Fruit fly (Drosophila melanogaster) whole organism, wandering third instar larva: ENCODE data around the gene Pino.

Source experiments
- HLH106 ChIP-seq: fragments of 200-800 bp; optimal IDR thresholded peaks from 3 replicates; lab custom pipeline; 2019; ENCODE audit warnings: missing biosample characterization, mild to moderate bottlenecking, missing genetic modification characterization, moderate library complexity
- Hr78 ChIP-seq: fragments of >200 bp; optimal IDR thresholded peaks from 2 replicates; lab custom pipeline; 2017; ENCODE audit warnings: missing biosample characterization, missing genetic modification characterization
- OdsH ChIP-seq: fragments of 200-800 bp; sonication (Bioruptor generic); optimal IDR thresholded peaks from 2 replicates; lab custom pipeline; 2016; ENCODE audit warnings: missing biosample characterization, mild to moderate bottlenecking, missing genetic modification characterization
- Rel ChIP-seq, 2 experiments: fragments of 200-800 bp; sonication (Bioruptor generic) in 1 of 2; optimal IDR thresholded peaks; 2 replicates in 1 of 2; 3 replicates in 1 of 2; lab custom pipeline; 2016 to 2019; ENCODE audit warnings: mild to moderate bottlenecking in 2 of 2, missing biosample characterization in 2 of 2, missing genetic modification characterization in 2 of 2, moderate library complexity in 1 of 2
- br ChIP-seq: fragments of 200-800 bp; sonication (Bioruptor generic); optimal IDR thresholded peaks from 2 replicates; lab custom pipeline; 2016; ENCODE audit warnings: missing biosample characterization, missing genetic modification characterization
- foxo ChIP-seq, 2 experiments: fragments of 200-800 bp; sonication (Bioruptor generic); optimal IDR thresholded peaks; 2 replicates in 1 of 2; 3 replicates in 1 of 2; lab custom pipeline; 2016 to 2017; ENCODE audit warnings: missing biosample characterization in 2 of 2, missing genetic modification characterization in 2 of 2
- h ChIP-seq: fragments of 200-800 bp; sonication (Bioruptor generic); optimal IDR thresholded peaks from 3 replicates; lab custom pipeline; 2016; ENCODE audit warnings: missing biosample characterization, mild to moderate bottlenecking, missing genetic modification characterization

DNA sequence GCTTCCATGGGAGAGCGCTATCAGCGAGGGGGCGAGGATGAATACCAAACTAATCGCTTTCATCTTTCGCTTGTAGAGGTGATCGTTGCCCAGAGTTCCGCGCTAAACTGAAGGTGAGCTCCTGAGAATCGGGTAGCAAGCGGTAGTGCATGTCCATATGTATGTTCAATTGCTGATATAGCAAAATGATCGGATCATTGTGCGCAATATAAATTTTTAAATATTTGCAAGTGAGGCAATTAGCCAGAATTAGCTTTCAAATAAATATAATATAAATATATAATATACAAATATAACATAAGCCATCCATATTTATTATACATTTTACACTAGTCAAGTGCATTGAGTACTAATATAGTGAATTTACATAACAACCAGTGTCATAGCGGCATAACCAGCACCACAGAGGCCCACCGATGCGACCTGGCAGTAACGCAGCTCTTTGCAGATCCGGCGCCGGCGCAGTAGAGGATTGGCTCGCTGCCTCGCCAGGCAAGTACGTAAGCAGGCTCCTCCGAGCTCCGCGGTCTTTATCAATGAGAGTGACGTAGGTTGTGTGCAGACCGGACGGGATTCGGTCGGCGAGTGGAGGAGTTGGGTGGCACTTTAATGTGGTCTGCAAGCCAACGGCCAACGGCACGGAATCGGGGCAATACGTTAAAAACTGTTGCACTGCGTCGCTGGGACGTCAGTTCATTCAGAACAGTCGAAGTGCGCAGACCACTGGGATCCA lies 5.4 kb upstream of the Pino start, which contains the start of the genes Iris and CG4577:
- TF ChIP-seq Hr78 (GFP tag; lab: Kevin White, UChicago) (no peak), br (GFP tag; lab: Kevin White, UChicago) (no peak), HLH106 (tag; lab: Kevin White, UChicago) (no peak), h (GFP tag; lab: Kevin White, UChicago) (no peak), OdsH (GFP tag; lab: Kevin White, UChicago) (no peak), foxo (GFP tag; optimal IDR thresholded peaks at IDR 0.05; lab: Kevin White, UChicago) (no peak), Rel (GFP tag; optimal IDR thresholded peaks at IDR 0.05; lab: Kevin White, UChicago) (no peak), Rel (tag; optimal IDR thresholded peaks at IDR 0.05; lab: Kevin White, UChicago) (no peak)
